Fruit fly (Drosophila melanogaster): ENCODE measurements around the gene CG12713.

CG12713 gene

dm6 chr3L:15832146-15832545 is at the start of gene CG12713 (continued):
- TF ChIP-seq Jarid2 (GFP tag; optimal IDR thresholded peaks at IDR 0.05) (no peak), CG6765 (GFP tag; optimal IDR thresholded peaks at IDR 0.05) (no peak), peb (GFP tag; IDR thresholded peaks at IDR 0.05) (no peak), NFAT (GFP tag; IDR thresholded peaks at IDR 0.05) (no peak), unpg (GFP tag; optimal IDR thresholded peaks at IDR 0.05) (peak; percentile 0), cato (GFP tag; optimal IDR thresholded peaks at IDR 0.05; ENCODE audit: borderline replicate concordance) (no peak), pfk (GFP tag; optimal IDR thresholded peaks at IDR 0.05) (no peak), Atf6 (GFP tag; IDR thresholded peaks at IDR 0.05) (no peak), CG11695 (GFP tag; IDR thresholded peaks at IDR 0.05) (no peak), CG11456 (GFP tag; IDR thresholded peaks at IDR 0.05) (no peak), CG8290 (GFP tag; optimal IDR thresholded peaks at IDR 0.05) (peak; percentile 69), CG8290 (tag; optimal IDR thresholded peaks at IDR 0.05) (peak; percentile 45 to 65), ap (GFP tag; IDR thresholded peaks at IDR 0.05) (no peak), CG7928 (GFP tag; optimal IDR thresholded peaks at IDR 0.05) (no peak), CG6272 (GFP tag; IDR thresholded peaks at IDR 0.05) (no peak), HmgD (GFP tag; optimal IDR thresholded peaks at IDR 0.05) (peak; percentile 16), chif (GFP tag; optimal IDR thresholded peaks at IDR 0.05) (peak in 1 of 2 experiments; percentile 6), CG18262 (tag; optimal IDR thresholded peaks at IDR 0.05) (peak; percentile 14), CG2875 (GFP tag; optimal IDR thresholded peaks at IDR 0.05) (no peak)

dm6 chr3L:15785368-15785767 is 46.9 kb upstream of the CG12713 start:
- no peak for TF ChIP-seq mam (GFP tag; optimal IDR thresholded peaks at IDR 0.05)
- no peak for TF ChIP-seq vvl (GFP tag; IDR thresholded peaks at IDR 0.05)
- TF ChIP-seq az2 (GFP tag; optimal IDR thresholded peaks at IDR 0.05) = no peak
- peak; percentile 3 for TF ChIP-seq Ets65A (GFP tag)
- TF ChIP-seq kni (GFP tag; optimal IDR thresholded peaks at IDR 0.05) = peak; percentile 4
- TF ChIP-seq D (optimal IDR thresholded peaks at IDR 0.05) = peak; percentile 90
- TF ChIP-seq D (GFP tag; optimal IDR thresholded peaks at IDR 0.05) = no peak
- peak in 1 of 3 experiments; percentile 48 for TF ChIP-seq Stat92E (GFP tag; optimal IDR thresholded peaks at IDR 0.05)
- TF ChIP-seq CG2199 (GFP tag; IDR thresholded peaks at IDR 0.05) = peak; percentile 76; the same call in 1 of the 3 replicates
- 0 out of 3 replicates have a peak, but pooled peaks have one; percentile 9 for TF ChIP-seq zfh1 (GFP tag; IDR thresholded peaks at IDR 0.05)
- no peak for TF ChIP-seq eyg (GFP tag; optimal IDR thresholded peaks at IDR 0.05)
- TF ChIP-seq Fer3 (tag; optimal IDR thresholded peaks at IDR 0.05) = no peak

DNA sequence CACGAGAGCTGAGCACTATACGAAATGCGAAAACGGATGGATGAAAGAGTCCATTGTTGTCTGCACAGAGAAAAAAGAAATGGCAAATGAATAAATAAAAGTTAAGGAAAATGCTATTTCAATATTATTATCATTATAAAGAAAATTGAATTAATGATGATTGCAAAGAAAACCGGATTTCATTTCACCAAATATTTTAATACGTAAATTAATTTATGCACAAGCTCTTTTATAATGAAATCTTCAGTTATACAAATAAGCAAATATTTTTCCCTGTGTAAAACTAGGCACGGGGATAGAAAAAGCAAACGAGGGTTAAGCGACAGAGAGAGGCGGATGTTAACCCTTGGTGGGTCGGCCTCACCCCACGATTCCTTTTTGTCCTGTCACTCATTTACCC is 44.9 kb upstream of the CG12713 start:
- TF ChIP-seq CG8089 (GFP tag; optimal IDR thresholded peaks at IDR 0.05) (no peak), zen (tag; optimal IDR thresholded peaks at IDR 0.05) (peak; percentile 90), CG10274 (GFP tag; optimal IDR thresholded peaks at IDR 0.05) (no peak), Lhr (GFP tag; optimal IDR thresholded peaks at IDR 0.05) (no peak), sc (optimal IDR thresholded peaks at IDR 0.05) (no peak), sc (GFP tag; optimal IDR thresholded peaks at IDR 0.05) (peak; percentile 26), al (GFP tag; IDR thresholded peaks at IDR 0.05) (no peak), dan (GFP tag; IDR thresholded peaks at IDR 0.05) (no peak), ttk (GFP tag; IDR thresholded peaks at IDR 0.05) (0 out of 2 replicates have a peak, but pooled peaks have one; percentile 17), CG16815 (GFP tag; optimal IDR thresholded peaks at IDR 0.05) (peak; percentile 31), lola (GFP tag; optimal IDR thresholded peaks at IDR 0.05) (peak in 1 of 3 experiments; percentile 85), stc (GFP tag; IDR thresholded peaks at IDR 0.05) (peak; percentile 36; the same call in 1 of the 2 replicates), CrebB (tag; optimal IDR thresholded peaks at IDR 0.05) (no peak), CG3995 (GFP tag; optimal IDR thresholded peaks at IDR 0.05) (no peak), CG8765 (GFP tag; IDR thresholded peaks at IDR 0.05) (peak; percentile 48; the same call in 1 of the 2 replicates), lab (GFP tag; optimal IDR thresholded peaks at IDR 0.05) (peak; percentile 57), Hr51 (GFP tag; optimal IDR thresholded peaks at IDR 0.05) (peak in 1 of 2 experiments; percentile 72), fd102C (GFP tag; optimal IDR thresholded peaks at IDR 0.05) (peak; percentile 35), CG32767 (GFP tag; IDR thresholded peaks at IDR 0.05) (no peak), cato (GFP tag; optimal IDR thresholded peaks at IDR 0.05; ENCODE audit: borderline replicate concordance) (peak; percentile 5), Ssrp (tag; optimal IDR thresholded peaks at IDR 0.05) (peak; percentile 52)

Data from whole organism, embryonic.